Worm (Caenorhabditis elegans) whole organism, L3 larva: ENCODE results near the gene mtx-2.

ENCODE experiments used
- R02D3.7 ChIP-seq: fragments of 150-350 bp; optimal IDR thresholded peaks from 2 replicates; lab custom pipeline; 2014; ENCODE audit warnings: missing biosample characterization, missing genetic modification characterization
- ZK546.5 ChIP-seq: sonication (generic microtip); optimal IDR thresholded peaks from 2 replicates; lab custom pipeline; 2017; ENCODE audit warnings: missing biosample characterization, missing genetic modification characterization
- aly-2 ChIP-seq: fragments of 150-350 bp; optimal IDR thresholded peaks from 2 replicates; lab custom pipeline; 2014; ENCODE audit warnings: missing biosample characterization, missing genetic modification characterization
- ama-1 ChIP-seq: fragments of 150-350 bp; optimal IDR thresholded peaks from 2 replicates; lab custom pipeline; 2018
- ceh-16 ChIP-seq: sonication (generic microtip); optimal IDR thresholded peaks from 2 replicates; lab custom pipeline; 2017; ENCODE audit warnings: missing biosample characterization, missing genetic modification characterization
- ceh-28 ChIP-seq: fragments of 150-350 bp; optimal IDR thresholded peaks from 2 replicates; lab custom pipeline; 2014; ENCODE audit warnings: missing biosample characterization, missing genetic modification reagents, missing genetic modification characterization
- ceh-82 ChIP-seq: fragments of 150-350 bp; optimal IDR thresholded peaks from 2 replicates; lab custom pipeline; 2014; ENCODE audit warnings: missing biosample characterization, missing genetic modification characterization
- ceh-9 ChIP-seq: sonication (generic microtip); optimal IDR thresholded peaks from 2 replicates; lab custom pipeline; 2018; ENCODE audit warnings: missing biosample characterization, missing genetic modification characterization
- daf-12 ChIP-seq: fragments of 150-350 bp; optimal IDR thresholded peaks from 2 replicates; lab custom pipeline; 2014; ENCODE audit warnings: missing biosample characterization, missing genetic modification reagents, missing genetic modification characterization
- egl-27 ChIP-seq: sonication (generic microtip); optimal IDR thresholded peaks from 4 replicates; lab custom pipeline; 2017; ENCODE audit warnings: missing biosample characterization, missing genetic modification reagents, missing genetic modification characterization
- egl-5 ChIP-seq: fragments of 150-350 bp; optimal IDR thresholded peaks from 2 replicates; lab custom pipeline; 2017; ENCODE audit warnings: missing biosample characterization, missing genetic modification reagents, missing genetic modification characterization, inconsistent platforms
- elt-1 ChIP-seq: fragments of 150-350 bp; optimal IDR thresholded peaks from 2 replicates; lab custom pipeline; 2014; ENCODE audit warnings: missing biosample characterization, missing genetic modification characterization
- elt-2 ChIP-seq: sonication (generic microtip); optimal IDR thresholded peaks from 2 replicates; lab custom pipeline; 2016; ENCODE audit warnings: missing genetic modification reagents, mild to moderate bottlenecking, missing genetic modification characterization, missing compliant biosample characterization
- elt-3 ChIP-seq, 3 experiments: fragments of 150-350 bp in 1 of 3; sonication (generic microtip) in 2 of 3; optimal IDR thresholded peaks; 2 replicates in 2 of 3; 4 replicates in 1 of 3; lab custom pipeline; 2014 to 2017; ENCODE audit warnings: missing biosample characterization in 3 of 3, missing genetic modification characterization in 3 of 3
- eor-1 ChIP-seq, 2 experiments: fragments of 150-350 bp; optimal IDR thresholded peaks; 2 replicates each; lab custom pipeline; 2014 to 2018; ENCODE audit warnings: missing biosample characterization in 2 of 2, missing genetic modification characterization in 2 of 2
- fkh-2 ChIP-seq: fragments of 150-350 bp; optimal IDR thresholded peaks from 2 replicates; lab custom pipeline; 2014; ENCODE audit warnings: missing biosample characterization, missing genetic modification reagents, missing genetic modification characterization
- fos-1 ChIP-seq: fragments of 150-350 bp; optimal IDR thresholded peaks from 2 replicates; lab custom pipeline; 2014; ENCODE audit warnings: missing biosample characterization, missing genetic modification characterization
- hmg-11 ChIP-seq: sonication (generic microtip); optimal IDR thresholded peaks from 2 replicates; lab custom pipeline; 2016; ENCODE audit warnings: missing genetic modification characterization, missing compliant biosample characterization
- jun-1 ChIP-seq: fragments of 150-350 bp; optimal IDR thresholded peaks from 2 replicates; lab custom pipeline; 2014; ENCODE audit warnings: missing biosample characterization, missing genetic modification reagents, missing genetic modification characterization
- lin-15B ChIP-seq: fragments of 150-350 bp; optimal IDR thresholded peaks from 2 replicates; lab custom pipeline; 2014; ENCODE audit warnings: missing biosample characterization, missing genetic modification characterization
- lin-39 ChIP-seq: fragments of 150-350 bp; optimal IDR thresholded peaks from 2 replicates; lab custom pipeline; 2018; ENCODE audit warnings: missing biosample characterization, missing genetic modification reagents, missing genetic modification characterization
- lsy-12 ChIP-seq: sonication (generic microtip); optimal IDR thresholded peaks from 2 replicates; lab custom pipeline; 2016; ENCODE audit warnings: mild to moderate bottlenecking, missing genetic modification characterization, missing compliant biosample characterization
- mdl-1 ChIP-seq: fragments of 150-350 bp; optimal IDR thresholded peaks from 2 replicates; lab custom pipeline; 2014; ENCODE audit warnings: missing biosample characterization, missing genetic modification characterization
- mml-1 ChIP-seq: fragments of 150-350 bp; sonication (generic microtip); optimal IDR thresholded peaks from 3 replicates; lab custom pipeline; 2014; ENCODE audit warnings: missing biosample characterization, missing genetic modification characterization
- nfya-1 ChIP-seq: sonication (generic microtip); optimal IDR thresholded peaks from 2 replicates; lab custom pipeline; 2017; ENCODE audit warnings: missing genetic modification characterization, mild to moderate bottlenecking, missing compliant biosample characterization, antibody characterized with exemption, moderate library complexity; ENCODE audit not compliant: insufficient read depth
- nhr-11 ChIP-seq: fragments of 150-350 bp; optimal IDR thresholded peaks from 2 replicates; lab custom pipeline; 2014; ENCODE audit warnings: missing biosample characterization, missing genetic modification characterization
- nhr-12 ChIP-seq: fragments of 150-350 bp; optimal IDR thresholded peaks from 2 replicates; lab custom pipeline; 2014; ENCODE audit warnings: missing biosample characterization, missing genetic modification characterization
- nhr-23 ChIP-seq: fragments of 150-350 bp; optimal IDR thresholded peaks from 2 replicates; lab custom pipeline; 2014; ENCODE audit warnings: missing biosample characterization, missing genetic modification reagents, missing genetic modification characterization
- nhr-237 ChIP-seq: fragments of 150-350 bp; optimal IDR thresholded peaks from 2 replicates; lab custom pipeline; 2014; ENCODE audit warnings: missing biosample characterization, missing genetic modification characterization
- nhr-25 ChIP-seq: sonication (generic microtip); optimal IDR thresholded peaks from 2 replicates; lab custom pipeline; 2017; ENCODE audit warnings: missing biosample characterization, missing genetic modification characterization
- nhr-28 ChIP-seq: fragments of 150-350 bp; optimal IDR thresholded peaks from 2 replicates; lab custom pipeline; 2014; ENCODE audit warnings: missing biosample characterization, missing genetic modification characterization
- nhr-43 ChIP-seq: sonication (generic microtip); optimal IDR thresholded peaks from 2 replicates; lab custom pipeline; 2016; ENCODE audit warnings: mild to moderate bottlenecking, missing genetic modification characterization, missing compliant biosample characterization; ENCODE audit not compliant: poor library complexity, severe bottlenecking
- nhr-67 ChIP-seq: fragments of 150-350 bp; optimal IDR thresholded peaks from 2 replicates; lab custom pipeline; 2014; ENCODE audit warnings: missing biosample characterization, missing genetic modification characterization
- nhr-76 ChIP-seq: fragments of 150-350 bp; sonication (generic microtip); optimal IDR thresholded peaks from 5 replicates; lab custom pipeline; 2014; ENCODE audit warnings: missing biosample characterization, missing genetic modification characterization
- nhr-77 ChIP-seq: fragments of 150-350 bp; optimal IDR thresholded peaks from 2 replicates; lab custom pipeline; 2014; ENCODE audit warnings: missing biosample characterization, missing genetic modification characterization
- pha-4 ChIP-seq: fragments of 150-350 bp; optimal IDR thresholded peaks from 2 replicates; lab custom pipeline; 2014; ENCODE audit warnings: missing biosample characterization, missing genetic modification reagents, missing genetic modification characterization
- pqm-1 ChIP-seq: fragments of 150-350 bp; optimal IDR thresholded peaks from 2 replicates; lab custom pipeline; 2017; ENCODE audit warnings: missing biosample characterization, missing genetic modification characterization, inconsistent platforms
- sea-2 ChIP-seq: fragments of 150-350 bp; sonication (generic microtip); optimal IDR thresholded peaks from 4 replicates; lab custom pipeline; 2014; ENCODE audit warnings: missing biosample characterization, missing genetic modification reagents, missing genetic modification characterization
- skn-1 ChIP-seq: fragments of 150-350 bp; optimal IDR thresholded peaks from 2 replicates; lab custom pipeline; 2014; ENCODE audit warnings: missing biosample characterization, missing genetic modification characterization
- snpc-4 ChIP-seq: fragments of 150-350 bp; optimal IDR thresholded peaks from 2 replicates; lab custom pipeline; 2014; ENCODE audit warnings: missing biosample characterization, missing genetic modification characterization
- tbx-2 ChIP-seq: sonication (generic microtip); optimal IDR thresholded peaks from 2 replicates; lab custom pipeline; 2016; ENCODE audit warnings: mild to moderate bottlenecking, missing genetic modification characterization, missing compliant biosample characterization
- unc-39 ChIP-seq: sonication (generic microtip); optimal IDR thresholded peaks from 4 replicates; lab custom pipeline; 2017; ENCODE audit warnings: missing biosample characterization, missing genetic modification characterization
- zag-1 ChIP-seq: fragments of 150-350 bp; optimal IDR thresholded peaks from 2 replicates; lab custom pipeline; 2014; ENCODE audit warnings: missing biosample characterization, missing genetic modification characterization
- ztf-11 ChIP-seq: fragments of 150-350 bp; optimal IDR thresholded peaks from 2 replicates; lab custom pipeline; 2014; ENCODE audit warnings: missing biosample characterization, missing genetic modification characterization
- ztf-4 ChIP-seq: fragments of 150-350 bp; optimal IDR thresholded peaks from 2 replicates; lab custom pipeline; 2014; ENCODE audit warnings: missing biosample characterization, missing genetic modification characterization

Gene mtx-2

DNA sequence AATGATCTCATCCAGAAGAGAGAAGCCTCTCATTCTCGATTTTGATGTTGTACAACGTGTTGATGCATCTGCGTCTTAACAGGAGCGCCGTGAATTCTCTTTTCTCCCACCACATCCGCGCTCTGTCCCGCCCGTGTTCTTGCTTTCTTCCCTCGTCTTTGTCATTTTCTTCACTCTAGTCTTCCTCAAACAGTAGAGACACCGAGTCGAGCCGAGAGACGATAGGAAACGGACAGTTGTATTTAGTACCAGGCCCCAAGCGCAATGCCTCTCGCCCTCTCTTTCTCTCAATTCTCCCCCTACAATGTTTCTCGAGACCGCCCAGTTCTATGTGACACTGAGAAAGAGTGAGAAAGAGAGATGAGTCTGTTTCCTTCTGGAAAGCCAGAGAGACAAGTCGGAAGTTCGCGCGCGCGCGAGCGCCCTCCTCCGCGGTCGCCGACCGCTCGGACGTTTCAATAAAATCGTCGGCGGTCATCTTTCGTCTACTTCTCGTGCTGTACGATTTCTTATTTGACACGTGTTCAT, 33.8 kb downstream of the mtx-2 start, which contains the start of gene ZK112.4 (continued):
- TF ChIP-seq nhr-43 (tag; lab: Kevin White, UChicago), result peak; percentile 59
- TF ChIP-seq ceh-28 (tag; lab: Kevin White, UChicago), result peak; percentile 48
- no peak for TF ChIP-seq nhr-237 (tag; lab: Kevin White, UChicago)
- TF ChIP-seq egl-27, result no peak
- no peak for TF ChIP-seq ztf-11 (tag; lab: Kevin White, UChicago)
- TF ChIP-seq ztf-4 (tag; lab: Kevin White, UChicago), result no peak
- no peak for TF ChIP-seq tbx-2 (tag; lab: Kevin White, UChicago)
- TF ChIP-seq pqm-1, result no peak
- no peak for TF ChIP-seq ZK546.5 (tag; lab: Kevin White, UChicago)
- TF ChIP-seq eor-1 (tag; optimal IDR thresholded peaks at IDR 0.05; lab: Kevin White, UChicago), result no peak
- TF ChIP-seq nfya-1 (tag; lab: Kevin White, UChicago), result peak; percentile 83
- no peak for TF ChIP-seq zag-1 (tag; lab: Kevin White, UChicago)
- no peak for TF ChIP-seq sea-2 (GFP tag; lab: Kevin White, UChicago)

DNA sequence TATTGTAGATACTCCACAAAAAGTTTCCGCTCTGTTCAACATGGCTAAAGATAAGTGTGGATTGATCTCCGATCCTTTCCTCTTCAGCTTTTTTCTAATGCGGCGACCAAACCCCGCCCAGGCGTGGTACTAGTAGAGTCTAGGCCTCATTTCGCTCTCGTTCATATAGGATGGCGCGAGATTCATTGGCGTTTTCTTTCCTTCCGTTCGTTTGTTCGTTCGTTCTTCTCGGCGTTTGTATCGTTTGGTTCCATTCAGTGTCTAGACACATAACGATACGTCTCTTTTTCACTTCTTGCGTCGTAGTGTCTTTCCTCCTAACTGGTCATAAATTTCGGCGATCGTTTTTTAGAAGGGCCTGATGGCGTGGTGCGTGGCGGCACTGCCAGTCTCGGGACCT, 34.3 kb downstream of the mtx-2 start:
- peak; percentile 53 for TF ChIP-seq lin-39 (tag; lab: Kevin White, UChicago)
- no peak for TF ChIP-seq sea-2 (GFP tag; lab: Kevin White, UChicago)
- no peak for TF ChIP-seq ztf-4 (tag; lab: Kevin White, UChicago)
- TF ChIP-seq tbx-2 (tag; lab: Kevin White, UChicago), result no peak
- no peak for TF ChIP-seq lin-15B (tag; lab: Kevin White, UChicago)
- TF ChIP-seq snpc-4 (tag; lab: Kevin White, UChicago), result no peak
- no peak for TF ChIP-seq fos-1
- no peak for TF ChIP-seq elt-3 (tag; optimal IDR thresholded peaks at IDR 0.05; lab: Kevin White, UChicago)
- TF ChIP-seq nhr-77 (tag; lab: Kevin White, UChicago), result no peak
- no peak for TF ChIP-seq lsy-12
- no peak for TF ChIP-seq skn-1
- peak; percentile 55 for TF ChIP-seq egl-5 (tag; lab: Kevin White, UChicago)
- TF ChIP-seq, all 47 proteins: peak for 2

DNA sequence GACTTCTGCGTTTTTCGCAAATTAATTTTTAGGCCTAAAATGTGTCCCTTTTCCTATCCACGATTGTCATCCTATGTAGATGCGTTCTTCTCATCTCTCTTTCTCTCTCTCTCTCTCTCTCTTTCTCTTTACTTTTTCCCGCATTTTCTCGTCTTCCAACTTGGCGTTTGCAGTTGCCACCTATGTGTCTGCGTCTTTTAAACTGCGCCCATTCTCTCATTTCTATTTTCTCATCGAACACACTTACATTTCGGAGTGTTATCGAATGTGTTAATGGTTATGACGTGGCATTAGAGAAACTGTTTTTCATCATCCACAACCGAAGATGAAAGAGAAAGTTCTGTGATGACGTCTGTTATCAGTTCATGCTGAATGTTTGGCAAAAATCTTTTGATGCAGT, 34.9 kb downstream of the mtx-2 start:
- TF ChIP-seq lin-39 (tag; lab: Kevin White, UChicago) (peak; percentile 24), nhr-43 (tag; lab: Kevin White, UChicago) (peak; percentile 62), nhr-11 (no peak), skn-1 (peak; percentile 59), nhr-25 (tag; lab: Kevin White, UChicago) (peak; percentile 75), snpc-4 (tag; lab: Kevin White, UChicago) (no peak), ceh-28 (tag; lab: Kevin White, UChicago) (peak; percentile 39), daf-12 (tag; lab: Kevin White, UChicago) (no peak), ZK546.5 (tag; lab: Kevin White, UChicago) (no peak), ceh-16 (tag; lab: Kevin White, UChicago) (no peak), ztf-11 (tag; lab: Kevin White, UChicago) (no peak), ztf-4 (tag; lab: Kevin White, UChicago) (no peak), sea-2 (GFP tag; lab: Kevin White, UChicago) (no peak), egl-27 (no peak), lsy-12 (peak; percentile 25), ceh-82 (tag; lab: Kevin White, UChicago) (no peak), nhr-237 (tag; lab: Kevin White, UChicago) (no peak), unc-39 (tag; lab: Kevin White, UChicago) (no peak), nhr-28 (tag; lab: Kevin White, UChicago) (no peak), zag-1 (tag; lab: Kevin White, UChicago) (no peak), eor-1 (tag; optimal IDR thresholded peaks at IDR 0.05; lab: Kevin White, UChicago) (no peak), nhr-12 (no peak), nhr-23 (tag; lab: Kevin White, UChicago) (peak; percentile 86), hmg-11 (tag; lab: Kevin White, UChicago) (peak; percentile 34), nhr-77 (tag; lab: Kevin White, UChicago) (no peak), R02D3.7 (peak; percentile 11), pqm-1 (peak; percentile 49), nhr-76 (tag; lab: Kevin White, UChicago) (no peak), ama-1 (lab: Kevin White, UChicago) (peak; percentile 51), elt-3 (tag; optimal IDR thresholded peaks at IDR 0.05; lab: Kevin White, UChicago) (peak in 1 of 3 experiments; percentile 80), fos-1 (no peak), fkh-2 (tag; lab: Kevin White, UChicago) (no peak), mdl-1 (tag; lab: Kevin White, UChicago) (no peak), jun-1 (tag; lab: Kevin White, UChicago) (no peak), mml-1 (no peak), ceh-9 (no peak), lin-15B (tag; lab: Kevin White, UChicago) (peak; percentile 41), pha-4 (tag; lab: Kevin White, UChicago) (peak; percentile 72), nhr-67 (no peak), egl-5 (tag; lab: Kevin White, UChicago) (peak; percentile 13), tbx-2 (tag; lab: Kevin White, UChicago) (no peak), nfya-1 (tag; lab: Kevin White, UChicago) (peak; percentile 74), elt-2 (peak; percentile 88), aly-2 (no peak), elt-1 (tag; lab: Kevin White, UChicago) (no peak)
